Worm (Caenorhabditis elegans) whole organism, young adult: Measurements from ENCODE around the gene asp-14.

Experiments used
- C17E4.6 ChIP-seq: fragments of 200-800 bp; sonication (Bioruptor generic); IDR thresholded peaks from 2 replicates; pipeline ENCODE4 v1.3.6; 2022; ENCODE audit warnings: missing genetic modification reagents, missing genetic modification characterization, missing compliant biosample characterization
- K12H6.12 ChIP-seq: fragments of 200-800 bp; sonication (Bioruptor generic); optimal IDR thresholded peaks from 2 replicates; lab custom pipeline; 2018; ENCODE audit warnings: mild to moderate bottlenecking, missing genetic modification characterization, missing compliant biosample characterization
- Y56A3A.18 ChIP-seq: fragments of 200-800 bp; sonication (Bioruptor generic); IDR thresholded peaks from 2 replicates; pipeline ENCODE4 v1.3.6; 2022; ENCODE audit warnings: missing genetic modification reagents, missing genetic modification characterization, missing compliant biosample characterization
- gei-17 ChIP-seq: fragments of 200-800 bp; sonication (Bioruptor generic); optimal IDR thresholded peaks from 2 replicates; lab custom pipeline; 2018; ENCODE audit warnings: mild to moderate bottlenecking, missing genetic modification characterization, missing compliant biosample characterization
- lag-1 ChIP-seq: fragments of 200-800 bp; sonication (Bioruptor generic); IDR thresholded peaks from 2 replicates; pipeline ENCODE4 v1.3.6; 2022; ENCODE audit warnings: missing genetic modification reagents, missing genetic modification characterization, missing compliant biosample characterization
- lin-40 ChIP-seq: sonication (generic microtip); optimal IDR thresholded peaks from 2 replicates; lab custom pipeline; 2016; ENCODE audit warnings: missing genetic modification characterization, mild to moderate bottlenecking, missing compliant biosample characterization, missing genotype, missing genetic modification reagents
- mcd-1 ChIP-seq: fragments of 200-800 bp; sonication (Bioruptor generic); IDR thresholded peaks from 2 replicates; pipeline ENCODE4 v1.3.6; 2022; ENCODE audit warnings: missing genetic modification reagents, missing genetic modification characterization, missing compliant biosample characterization
- pha-4 ChIP-seq: fragments of 150-350 bp; sonication (generic microtip); optimal IDR thresholded peaks from 2 replicates; lab custom pipeline; 2014; ENCODE audit warnings: missing biosample characterization, missing genetic modification reagents, missing genetic modification characterization
- unc-62 ChIP-seq: fragments of 150-350 bp; optimal IDR thresholded peaks from 2 replicates; lab custom pipeline; 2014; ENCODE audit warnings: missing biosample characterization, missing genetic modification reagents, missing genetic modification characterization

- TF ChIP-seq mcd-1 (GFP tag; lab: Robert Waterston, UW) (no peak), K12H6.12 (tag; lab: Kevin White, UChicago) (no peak), pha-4 (tag; lab: Kevin White, UChicago) (no peak), lag-1 (GFP tag; lab: Robert Waterston, UW) (no peak), lin-40 (tag; lab: Kevin White, UChicago) (no peak), C17E4.6 (no peak), gei-17 (GFP tag; lab: Kevin White, UChicago) (no peak), unc-62 (GFP tag; lab: Kevin White, UChicago) (no peak), Y56A3A.18 (GFP tag; lab: Robert Waterston, UW) (no peak)
These were observed 10.7 kb downstream of the asp-14 start for ce11 chrX:6435812-6436211.
